Fruit fly (Drosophila melanogaster) whole organism, embryonic: ENCODE data around the gene CG5435.

Experiments used
- Awh ChIP-seq: fragments of 200-800 bp; sonication (Bioruptor generic); IDR thresholded peaks from 2 replicates; pipeline ENCODE4, ENCODE4 v1.3.6; 2022; ENCODE audit warnings: missing biosample characterization, missing genetic modification characterization
- CG10462 ChIP-seq: fragments of 200-800 bp; sonication (Bioruptor generic); optimal IDR thresholded peaks from 2 replicates; lab custom pipeline; 2016; ENCODE audit warnings: missing biosample characterization, missing genetic modification characterization
- CG10543 ChIP-seq: fragments of 200-800 bp; sonication (Bioruptor generic); optimal IDR thresholded peaks from 3 replicates; lab custom pipeline; 2017; ENCODE audit warnings: missing biosample characterization, mild to moderate bottlenecking, missing genetic modification characterization, moderate library complexity
- CG12769 ChIP-seq: fragments of 200-800 bp; sonication (Bioruptor generic); optimal IDR thresholded peaks from 2 replicates; lab custom pipeline; 2019; ENCODE audit warnings: missing biosample characterization, mild to moderate bottlenecking, missing genetic modification characterization, moderate library complexity
- CG12942 ChIP-seq: fragments of 200-800 bp; sonication (Bioruptor generic); optimal IDR thresholded peaks from 3 replicates; lab custom pipeline; 2016; ENCODE audit warnings: missing biosample characterization, missing genetic modification characterization
- CG13287 ChIP-seq: fragments of 200-800 bp; sonication (Bioruptor generic); IDR thresholded peaks from 2 replicates; pipeline ENCODE4 v1.3.6; 2022; ENCODE audit warnings: missing biosample characterization, missing genetic modification characterization; ENCODE audit not compliant: partially characterized antibody
- CG14965 ChIP-seq: fragments of 200-800 bp; sonication (Bioruptor generic); optimal IDR thresholded peaks from 2 replicates; lab custom pipeline; 2016; ENCODE audit warnings: missing biosample characterization, missing genetic modification characterization, borderline replicate concordance
- CG1603 ChIP-seq: fragments of 200-800 bp; sonication (Bioruptor generic); optimal IDR thresholded peaks from 2 replicates; lab custom pipeline; 2019; ENCODE audit warnings: missing biosample characterization, mild to moderate bottlenecking, missing genetic modification characterization, moderate library complexity
- CG18011 ChIP-seq: fragments of 200-800 bp; sonication (Bioruptor generic); optimal IDR thresholded peaks from 2 replicates; lab custom pipeline; 2017; ENCODE audit warnings: missing biosample characterization, missing genetic modification characterization, mild to moderate bottlenecking, moderate library complexity, missing genotype
- CG2199 ChIP-seq: fragments of 200-800 bp; sonication (Bioruptor generic); IDR thresholded peaks from 3 replicates; pipeline ENCODE4 v1.3.6; 2022; ENCODE audit warnings: missing biosample characterization, missing genetic modification characterization
- CG31224 ChIP-seq: fragments of 200-800 bp; sonication (Bioruptor generic); IDR thresholded peaks from 2 replicates; pipeline ENCODE4 v1.3.6; 2022; ENCODE audit warnings: missing biosample characterization, missing genetic modification characterization
- CG34422 ChIP-seq: fragments of 200-800 bp; sonication (Bioruptor generic); IDR thresholded peaks from 3 replicates; pipeline ENCODE4 v1.3.6; 2022; ENCODE audit warnings: missing biosample characterization, missing genetic modification characterization
- CG43689 ChIP-seq: fragments of 200-800 bp; sonication (Bioruptor generic); IDR thresholded peaks from 2 replicates; pipeline ENCODE4 v1.3.6; 2022; ENCODE audit warnings: missing biosample characterization, missing genetic modification characterization
- CG7928 ChIP-seq: fragments of 200-800 bp; sonication (Bioruptor generic); optimal IDR thresholded peaks from 2 replicates; lab custom pipeline; 2017; ENCODE audit warnings: missing biosample characterization, mild to moderate bottlenecking, missing genetic modification characterization
- CG7963 ChIP-seq: fragments of 200-800 bp; sonication (Bioruptor generic); IDR thresholded peaks from 3 replicates; pipeline ENCODE4 v1.3.6; 2022; ENCODE audit warnings: missing biosample characterization, missing genetic modification characterization; ENCODE audit not compliant: partially characterized antibody
- D19A ChIP-seq: fragments of 200-800 bp; optimal IDR thresholded peaks from 3 replicates; lab custom pipeline; 2019; ENCODE audit warnings: missing biosample characterization, mild to moderate bottlenecking, missing genetic modification characterization, moderate library complexity
- Deaf1 ChIP-seq: fragments of 200-800 bp; optimal IDR thresholded peaks from 3 replicates; lab custom pipeline; 2019; ENCODE audit warnings: missing biosample characterization, mild to moderate bottlenecking, missing genetic modification characterization, moderate library complexity
- Dll ChIP-seq: fragments of 200-800 bp; sonication (Bioruptor generic); IDR thresholded peaks from 4 replicates; pipeline ENCODE4 v1.3.6; 2022; ENCODE audit warnings: missing biosample characterization, missing genetic modification characterization; ENCODE audit not compliant: partially characterized antibody
- H2.0 ChIP-seq: fragments of 200-800 bp; sonication (Bioruptor generic); IDR thresholded peaks from 2 replicates; pipeline ENCODE4 v1.3.6; 2022; ENCODE audit warnings: missing biosample characterization, missing genetic modification characterization
- Hey ChIP-seq: fragments of 200-800 bp; sonication (Bioruptor generic); optimal IDR thresholded peaks from 3 replicates; lab custom pipeline; 2018; ENCODE audit warnings: missing biosample characterization, mild to moderate bottlenecking, missing genetic modification characterization
- Hr78 ChIP-seq, 2 experiments: fragments of 200-800 bp in 1 of 2; fragments of >200 bp in 1 of 2; sonication (Bioruptor generic) in 1 of 2; optimal IDR thresholded peaks; 2 replicates each; lab custom pipeline; 2017 to 2019; ENCODE audit warnings: missing biosample characterization in 2 of 2, missing genetic modification characterization in 2 of 2, mild to moderate bottlenecking in 1 of 2, moderate library complexity in 1 of 2
- Lim3 ChIP-seq: fragments of 200-800 bp; sonication (Bioruptor generic); IDR thresholded peaks from 2 replicates; pipeline ENCODE4 v1.3.6; 2022; ENCODE audit warnings: missing biosample characterization, missing genetic modification characterization
- Med ChIP-seq: fragments of 200-800 bp; sonication (Bioruptor generic); peaks from one replicate; lab custom pipeline; 2016; ENCODE audit warnings: missing biosample characterization, missing genetic modification characterization, mild to moderate bottlenecking, inconsistent platforms, moderate library complexity
- Ptx1 ChIP-seq: fragments of 200-800 bp; sonication (Bioruptor generic); IDR thresholded peaks from 2 replicates; pipeline ENCODE4 v1.3.6; 2022; ENCODE audit warnings: missing biosample characterization, missing genetic modification characterization
- Sin3A ChIP-seq: fragments of >200 bp; optimal IDR thresholded peaks from 2 replicates; lab custom pipeline; 2018
- Xbp1 ChIP-seq: fragments of 200-800 bp; sonication (Bioruptor generic); optimal IDR thresholded peaks from 3 replicates; lab custom pipeline; 2016; ENCODE audit warnings: missing biosample characterization, mild to moderate bottlenecking, missing genetic modification characterization
- bigmax ChIP-seq: fragments of 200-800 bp; sonication (Bioruptor generic); optimal IDR thresholded peaks from 2 replicates; lab custom pipeline; 2018; ENCODE audit warnings: missing biosample characterization, mild to moderate bottlenecking, missing genetic modification characterization
- chm ChIP-seq: fragments of 200-800 bp; sonication (Bioruptor generic); IDR thresholded peaks from 2 replicates; pipeline ENCODE4 v1.3.6; 2022; ENCODE audit warnings: missing biosample characterization, missing genetic modification characterization
- dmrt99B ChIP-seq: fragments of 200-800 bp; sonication (Bioruptor generic); optimal IDR thresholded peaks from 2 replicates; lab custom pipeline; 2018; ENCODE audit warnings: missing biosample characterization, mild to moderate bottlenecking, missing genetic modification characterization, moderate library complexity
- eve ChIP-seq, 2 experiments: fragments of >200 bp; optimal IDR thresholded peaks; 2 replicates each; lab custom pipeline; 2017; ENCODE audit warnings: missing biosample characterization in 2 of 2, missing genetic modification characterization in 2 of 2
- fu2 ChIP-seq: fragments of 200-800 bp; sonication (Bioruptor generic); optimal IDR thresholded peaks from 2 replicates; lab custom pipeline; 2016; ENCODE audit warnings: missing biosample characterization, missing genetic modification characterization
- grau ChIP-seq: fragments of 200-800 bp; optimal IDR thresholded peaks from 3 replicates; lab custom pipeline; 2019; ENCODE audit warnings: missing biosample characterization, mild to moderate bottlenecking, missing genetic modification characterization, moderate library complexity
- ham ChIP-seq: fragments of 200-800 bp; sonication (Bioruptor generic); IDR thresholded peaks from 2 replicates; pipeline ENCODE4 v1.3.6; 2022; ENCODE audit warnings: missing biosample characterization, missing genetic modification characterization
- hbn ChIP-seq: fragments of 200-800 bp; sonication (Bioruptor generic); IDR thresholded peaks from 2 replicates; pipeline ENCODE4 v1.3.6; 2022; ENCODE audit warnings: missing biosample characterization, missing genetic modification characterization; ENCODE audit not compliant: partially characterized antibody
- ken ChIP-seq: fragments of 200-800 bp; sonication (Bioruptor generic); IDR thresholded peaks from 3 replicates; pipeline ENCODE4 v1.3.6; 2022; ENCODE audit warnings: missing biosample characterization, missing genetic modification characterization
- lola ChIP-seq, 3 experiments: fragments of >200 bp in 2 of 3; fragments of 200-800 bp in 1 of 3; sonication (Bioruptor generic) in 1 of 3; optimal IDR thresholded peaks; 2 replicates each; lab custom pipeline; 2017 to 2019; ENCODE audit warnings: missing biosample characterization in 3 of 3, missing genetic modification characterization in 3 of 3, mild to moderate bottlenecking in 1 of 3, moderate library complexity in 1 of 3
- mam ChIP-seq: fragments of 200-800 bp; sonication (Bioruptor generic); optimal IDR thresholded peaks from 3 replicates; lab custom pipeline; 2016; ENCODE audit warnings: missing biosample characterization, missing genetic modification characterization
- mirr ChIP-seq: fragments of 200-800 bp; sonication (Bioruptor generic); optimal IDR thresholded peaks from 3 replicates; lab custom pipeline; 2018; ENCODE audit warnings: missing biosample characterization, mild to moderate bottlenecking, missing genetic modification characterization
- nerfin-1 ChIP-seq: fragments of 200-800 bp; sonication (Bioruptor generic); optimal IDR thresholded peaks from 3 replicates; lab custom pipeline; 2019; ENCODE audit warnings: missing biosample characterization, mild to moderate bottlenecking, missing genetic modification characterization, moderate library complexity
- pnt ChIP-seq: fragments of 200-800 bp; sonication (Bioruptor generic); optimal IDR thresholded peaks from 3 replicates; lab custom pipeline; 2016; ENCODE audit warnings: missing biosample characterization, missing genetic modification characterization
- pros ChIP-seq: fragments of 200-800 bp; sonication (Bioruptor generic); optimal IDR thresholded peaks from 3 replicates; lab custom pipeline; 2019; ENCODE audit warnings: missing biosample characterization, mild to moderate bottlenecking, missing genetic modification characterization, moderate library complexity
- pzg ChIP-seq: fragments of 200-800 bp; sonication (Bioruptor generic); optimal IDR thresholded peaks from 3 replicates; lab custom pipeline; 2018; ENCODE audit warnings: missing biosample characterization, mild to moderate bottlenecking, missing genetic modification characterization, moderate library complexity
- row ChIP-seq: fragments of 200-800 bp; sonication (Bioruptor generic); IDR thresholded peaks from 3 replicates; pipeline ENCODE4 v1.3.6; 2022; ENCODE audit warnings: missing biosample characterization, missing genetic modification characterization
- sc ChIP-seq, 3 experiments: fragments of >200 bp in 2 of 3; fragments of 200-800 bp in 1 of 3; sonication (Bioruptor generic) in 1 of 3; optimal IDR thresholded peaks; 2 replicates in 2 of 3; 3 replicates in 1 of 3; lab custom pipeline; 2017; ENCODE audit warnings: mild to moderate bottlenecking in 1 of 3, missing biosample characterization in 1 of 3, missing genetic modification characterization in 1 of 3, missing genetic modification reagents in 1 of 3
- ssp ChIP-seq: fragments of 200-800 bp; sonication (Bioruptor generic); IDR thresholded peaks from 2 replicates; pipeline ENCODE4 v1.3.6; 2022; ENCODE audit warnings: missing biosample characterization, missing genetic modification characterization
- vnd ChIP-seq: fragments of 200-800 bp; sonication (Bioruptor generic); IDR thresholded peaks from 3 replicates; pipeline ENCODE4 v1.3.6; 2022; ENCODE audit warnings: missing biosample characterization, missing genetic modification characterization; ENCODE audit not compliant: partially characterized antibody
- vvl ChIP-seq: fragments of 200-800 bp; sonication (Bioruptor generic); IDR thresholded peaks from 2 replicates; pipeline ENCODE4 v1.3.6; 2022; ENCODE audit warnings: missing biosample characterization, missing genetic modification characterization

CG5435 gene

dm6 chr2L:12424555-12424954, 6.1 kb downstream of the CG5435 start, which contains the start of gene Fam92 (continued):
- peak; percentile 65 for TF ChIP-seq grau
- no peak for TF ChIP-seq CG7963
- peak; percentile 47 for TF ChIP-seq pzg (GFP tag; lab: Kevin White, UChicago)
- peak; percentile 13 for TF ChIP-seq CG10462 (GFP tag; lab: Kevin White, UChicago)
- TF ChIP-seq CG2199 (GFP tag; lab: Robert Waterston, UW) = 0 out of 3 replicates have a peak, but pooled peaks have one; percentile 39
- no peak for TF ChIP-seq Sin3A
- TF ChIP-seq lola (GFP tag; optimal IDR thresholded peaks at IDR 0.05; lab: Kevin White, UChicago) = no peak

dm6 chr2L:12423106-12423836, 7.4 kb downstream of the CG5435 start, which contains the start of gene vir-1:
vir-1 (minus strand) TSS chr2L:12423439.
- TF ChIP-seq Ptx1 (GFP tag; lab: Robert Waterston, UW) (no peak), mam (GFP tag; lab: Kevin White, UChicago) (no peak), dmrt99B (tag; lab: Kevin White, UChicago) (no peak), nerfin-1 (no peak), CG14965 (GFP tag; lab: Kevin White, UChicago) (no peak), Hr78 (GFP tag; optimal IDR thresholded peaks at IDR 0.05; lab: Kevin White, UChicago) (no peak), CG18011 (GFP tag; lab: Kevin White, UChicago) (no peak), CG13287 (GFP tag; lab: Robert Waterston, UW) (peak; percentile 21; the same call in 1 of the 2 replicates), Med (GFP tag; lab: Kevin White, UChicago) (peak; percentile 72), CG12769 (tag; lab: Kevin White, UChicago) (peak; percentile 41), Deaf1 (tag; lab: Kevin White, UChicago) (peak; percentile 13), ken (GFP tag; lab: Robert Waterston, UW) (no peak), CG7928 (no peak), mirr (GFP tag; lab: Kevin White, UChicago) (peak; percentile 25), CG1603 (tag; lab: Kevin White, UChicago) (no peak), pros (GFP tag; lab: Kevin White, UChicago) (no peak), chm (peak; percentile 54; the same call in 1 of the 2 replicates), pnt (GFP tag; lab: Kevin White, UChicago) (no peak), ssp (GFP tag; lab: Robert Waterston, UW) (no peak), Dll (GFP tag; lab: Robert Waterston, UW) (no peak), Hey (no peak), bigmax (GFP tag; lab: Kevin White, UChicago) (no peak), D19A (no peak), Lim3 (no peak), ham (GFP tag; lab: Robert Waterston, UW) (no peak), vnd (GFP tag; lab: Robert Waterston, UW) (no peak), vvl (peak; percentile 76), Xbp1 (no peak), eve (GFP tag; optimal IDR thresholded peaks at IDR 0.05; lab: Kevin White, UChicago) (no peak), CG31224 (GFP tag; lab: Robert Waterston, UW) (no peak), row (GFP tag; lab: Robert Waterston, UW) (no peak), H2.0 (no peak), CG10543 (GFP tag; lab: Kevin White, UChicago) (peak; percentile 3), fu2 (GFP tag; lab: Kevin White, UChicago) (no peak), sc (optimal IDR thresholded peaks at IDR 0.05; lab: Kevin White, UChicago) (no peak), sc (GFP tag; optimal IDR thresholded peaks at IDR 0.05; lab: Kevin White, UChicago) (no peak), CG34422 (GFP tag; lab: Robert Waterston, UW) (no peak), hbn (no peak), Awh (GFP tag; lab: Robert Waterston, UW) (no peak), CG43689 (GFP tag; lab: Robert Waterston, UW) (no peak), CG12942 (GFP tag; lab: Kevin White, UChicago) (no peak)
